Fruit fly (Drosophila melanogaster) whole organism, prepupa: ENCODE results near the gene Aatf.
A peak's percentile ranks its signal among the peaks of the same experiment; 100 is the strongest.

Experiments used
- Blimp-1 ChIP-seq: fragments of 200-800 bp; sonication (Bioruptor generic); optimal IDR thresholded peaks from 3 replicates; lab custom pipeline; 2017; ENCODE audit warnings: missing biosample characterization, missing genetic modification characterization, mild to moderate bottlenecking, moderate library complexity, missing genetic modification reagents
- CG10631 ChIP-seq: fragments of 200-800 bp; sonication (Bioruptor generic); optimal IDR thresholded peaks from 2 replicates; lab custom pipeline; 2016; ENCODE audit warnings: missing biosample characterization, missing genetic modification characterization
- CG11762 ChIP-seq: fragments of 200-800 bp; sonication (Bioruptor generic); optimal IDR thresholded peaks from 3 replicates; lab custom pipeline; 2016; ENCODE audit warnings: missing biosample characterization, missing genetic modification characterization; ENCODE audit not compliant: insufficient read depth
- CG11902 ChIP-seq: fragments of 200-800 bp; sonication (Bioruptor generic); optimal IDR thresholded peaks from 3 replicates; lab custom pipeline; 2016; ENCODE audit warnings: missing biosample characterization, missing genetic modification characterization
- CG15336 ChIP-seq: fragments of 200-800 bp; sonication (Bioruptor generic); IDR thresholded peaks from 2 replicates; pipeline ENCODE4 v1.3.6; 2022; ENCODE audit warnings: missing biosample characterization, missing genetic modification characterization
- CG16779 ChIP-seq: fragments of 200-800 bp; sonication (Bioruptor generic); optimal IDR thresholded peaks from 3 replicates; lab custom pipeline; 2017; ENCODE audit warnings: missing biosample characterization, mild to moderate bottlenecking, missing genetic modification characterization
- CG3032 ChIP-seq: fragments of 200-800 bp; optimal IDR thresholded peaks from 2 replicates; lab custom pipeline; 2019; ENCODE audit warnings: missing biosample characterization, mild to moderate bottlenecking, missing genetic modification characterization, moderate library complexity
- CG32006 ChIP-seq: fragments of 200-800 bp; sonication (Bioruptor generic); optimal IDR thresholded peaks from 3 replicates; lab custom pipeline; 2017; ENCODE audit warnings: missing biosample characterization, mild to moderate bottlenecking, missing genetic modification characterization
- CG34406 ChIP-seq: fragments of 200-800 bp; sonication (Bioruptor generic); optimal IDR thresholded peaks from 3 replicates; lab custom pipeline; 2016; ENCODE audit warnings: missing biosample characterization, missing genetic modification characterization
- CG4318 ChIP-seq: fragments of 200-800 bp; sonication (Bioruptor generic); optimal IDR thresholded peaks from 3 replicates; lab custom pipeline; 2017; ENCODE audit warnings: missing biosample characterization, mild to moderate bottlenecking, missing genetic modification characterization
- CG6276 ChIP-seq: fragments of 200-800 bp; sonication (Bioruptor generic); optimal IDR thresholded peaks from 2 replicates; lab custom pipeline; 2017; ENCODE audit warnings: missing biosample characterization, mild to moderate bottlenecking, missing genetic modification characterization
- CG6792 ChIP-seq: fragments of 200-800 bp; sonication (Bioruptor generic); optimal IDR thresholded peaks from 3 replicates; lab custom pipeline; 2016; ENCODE audit warnings: missing biosample characterization, missing genetic modification characterization
- CG6808 ChIP-seq: fragments of 200-800 bp; sonication (Bioruptor generic); optimal IDR thresholded peaks from 3 replicates; lab custom pipeline; 2017; ENCODE audit warnings: missing biosample characterization, missing genetic modification characterization, mild to moderate bottlenecking, moderate library complexity, missing genetic modification reagents
- CG6854 ChIP-seq: fragments of 200-800 bp; sonication (Bioruptor generic); optimal IDR thresholded peaks from 2 replicates; lab custom pipeline; 2017; ENCODE audit warnings: missing biosample characterization, mild to moderate bottlenecking, missing genetic modification characterization
- CG7368 ChIP-seq: fragments of 200-800 bp; sonication (Bioruptor generic); optimal IDR thresholded peaks from 3 replicates; lab custom pipeline; 2016; ENCODE audit warnings: missing biosample characterization, missing genetic modification characterization
- CG8119 ChIP-seq: fragments of 200-800 bp; sonication (Bioruptor generic); IDR thresholded peaks from 3 replicates; pipeline ENCODE4 v1.3.6; 2022; ENCODE audit warnings: missing biosample characterization, missing genetic modification characterization
- Eip75B ChIP-seq: fragments of 200-800 bp; sonication (Bioruptor generic); optimal IDR thresholded peaks from 3 replicates; lab custom pipeline; 2016; ENCODE audit warnings: missing biosample characterization, missing genetic modification characterization
- Ets21C ChIP-seq: fragments of 200-800 bp; sonication (Bioruptor generic); optimal IDR thresholded peaks from 3 replicates; lab custom pipeline; 2016; ENCODE audit warnings: missing biosample characterization, missing genetic modification characterization
- Ets96B ChIP-seq: fragments of 200-800 bp; optimal IDR thresholded peaks from 2 replicates; lab custom pipeline; 2019; ENCODE audit warnings: missing biosample characterization, mild to moderate bottlenecking, missing genetic modification characterization, moderate library complexity
- Gug ChIP-seq: fragments of 200-800 bp; sonication (Bioruptor generic); IDR thresholded peaks from 2 replicates; pipeline ENCODE4 v1.3.6; 2022; ENCODE audit warnings: missing biosample characterization, missing genetic modification characterization
- Hr4 ChIP-seq: fragments of 200-800 bp; sonication (Bioruptor generic); optimal IDR thresholded peaks from 3 replicates; lab custom pipeline; 2016; ENCODE audit warnings: missing biosample characterization, missing genetic modification characterization
- Met ChIP-seq: fragments of 200-800 bp; sonication (Bioruptor generic); optimal IDR thresholded peaks from 3 replicates; lab custom pipeline; 2016; ENCODE audit warnings: missing biosample characterization, missing genetic modification characterization
- OdsH ChIP-seq: fragments of 200-800 bp; sonication (Bioruptor generic); optimal IDR thresholded peaks from 3 replicates; lab custom pipeline; 2016; ENCODE audit warnings: missing biosample characterization, missing genetic modification characterization
- Smox ChIP-seq: fragments of 200-800 bp; sonication (Bioruptor generic); optimal IDR thresholded peaks from 3 replicates; lab custom pipeline; 2016; ENCODE audit warnings: missing biosample characterization, missing genetic modification characterization
- Sox102F ChIP-seq: fragments of 200-800 bp; sonication (Bioruptor generic); optimal IDR thresholded peaks from 2 replicates; lab custom pipeline; 2016; ENCODE audit warnings: missing biosample characterization, mild to moderate bottlenecking, missing genetic modification characterization
- achi ChIP-seq: fragments of 200-800 bp; sonication (Bioruptor generic); optimal IDR thresholded peaks from 3 replicates; lab custom pipeline; 2016; ENCODE audit warnings: missing biosample characterization, missing genetic modification characterization
- acj6 ChIP-seq: fragments of 200-800 bp; sonication (Bioruptor generic); optimal IDR thresholded peaks from 3 replicates; lab custom pipeline; 2016; ENCODE audit warnings: missing biosample characterization, missing genetic modification characterization
- cyc ChIP-seq: fragments of 200-800 bp; sonication (Bioruptor generic); optimal IDR thresholded peaks from 3 replicates; lab custom pipeline; 2016; ENCODE audit warnings: missing biosample characterization, missing genetic modification characterization
- esn ChIP-seq: fragments of 200-800 bp; sonication (Bioruptor generic); optimal IDR thresholded peaks from 2 replicates; lab custom pipeline; 2016; ENCODE audit warnings: missing biosample characterization, mild to moderate bottlenecking, missing genetic modification characterization, moderate library complexity
- fd59A ChIP-seq: fragments of 200-800 bp; sonication (Bioruptor generic); optimal IDR thresholded peaks from 2 replicates; lab custom pipeline; 2017; ENCODE audit warnings: missing biosample characterization, mild to moderate bottlenecking, missing genetic modification characterization, missing genetic modification reagents
- fkh ChIP-seq: fragments of 200-800 bp; sonication (Bioruptor generic); optimal IDR thresholded peaks from 3 replicates; lab custom pipeline; 2017; ENCODE audit warnings: missing biosample characterization, mild to moderate bottlenecking, missing genetic modification characterization, moderate library complexity
- pdm3 ChIP-seq: fragments of 200-800 bp; sonication (Bioruptor generic); optimal IDR thresholded peaks from 3 replicates; lab custom pipeline; 2016; ENCODE audit warnings: missing biosample characterization, missing genetic modification characterization
- salr ChIP-seq, 2 experiments: fragments of 200-800 bp; sonication (Bioruptor generic); optimal IDR thresholded peaks; 3 replicates each; lab custom pipeline; 2016 to 2018; ENCODE audit warnings: missing biosample characterization in 2 of 2, missing genetic modification characterization in 2 of 2, mild to moderate bottlenecking in 1 of 2
- ss ChIP-seq, 2 experiments: fragments of 200-800 bp; sonication (Bioruptor generic); optimal IDR thresholded peaks; 2 replicates in 1 of 2; 3 replicates in 1 of 2; lab custom pipeline; 2017 to 2018; ENCODE audit warnings: mild to moderate bottlenecking in 2 of 2, missing biosample characterization in 2 of 2, missing genetic modification characterization in 2 of 2, moderate library complexity in 1 of 2

Gene Aatf

dm6 chr2L:6673211-6674012, 44.0 kb upstream of the Aatf start, which contains the start of gene Spn27A (continued):
- TF ChIP-seq achi (GFP tag; lab: Kevin White, UChicago) = no peak
- TF ChIP-seq Sox102F = no peak
- peak; percentile 73 for TF ChIP-seq CG3032 (tag; lab: Kevin White, UChicago)
- peak; percentile 20 for TF ChIP-seq Blimp-1 (GFP tag; lab: Kevin White, UChicago)
- TF ChIP-seq esn (GFP tag; lab: Kevin White, UChicago) = peak; percentile 78
- peak; percentile 65 for TF ChIP-seq CG6792 (GFP tag; lab: Kevin White, UChicago)
- TF ChIP-seq CG32006 (GFP tag; lab: Kevin White, UChicago) = no peak
- TF ChIP-seq fd59A = peak; percentile 60
- no peak for TF ChIP-seq Met
- no peak for TF ChIP-seq pdm3 (GFP tag; lab: Kevin White, UChicago)
- TF ChIP-seq CG8119 (GFP tag; lab: Robert Waterston, UW) = peak; percentile 73
- TF ChIP-seq CG11762 (GFP tag; lab: Kevin White, UChicago) = peak; percentile 60
- TF ChIP-seq, all 60 proteins: peak for 32

- TF ChIP-seq acj6 (GFP tag; lab: Kevin White, UChicago) (no peak), Ets96B (no peak), fd59A (no peak), Sox102F (no peak), CG11902 (no peak), CG15336 (no peak), cyc (GFP tag; lab: Kevin White, UChicago) (no peak), CG6854 (GFP tag; lab: Kevin White, UChicago) (no peak), Gug (GFP tag; lab: Robert Waterston, UW) (no peak), salr (GFP tag; optimal IDR thresholded peaks at IDR 0.05; lab: Kevin White, UChicago) (no peak), Smox (GFP tag; lab: Kevin White, UChicago) (no peak), CG6792 (GFP tag; lab: Kevin White, UChicago) (no peak), CG4318 (GFP tag; lab: Kevin White, UChicago) (no peak), achi (GFP tag; lab: Kevin White, UChicago) (no peak), OdsH (GFP tag; lab: Kevin White, UChicago) (no peak), CG3032 (tag; lab: Kevin White, UChicago) (no peak), CG6276 (GFP tag; lab: Kevin White, UChicago) (no peak)
Observed at dm6 chr2L:6676535-6676934, 40.9 kb upstream of the Aatf start, which contains the start of gene cort. Gene cort (minus strand): TSS chr2L:6676635.

dm6 chr2L:6677453-6677852, 40.0 kb upstream of the Aatf start, which contains the start of gene Nse1:
Gene Nse1 (minus strand): TSS chr2L:6677625.
- TF ChIP-seq CG10631 (GFP tag; lab: Kevin White, UChicago) = no peak
- no peak for TF ChIP-seq CG32006 (GFP tag; lab: Kevin White, UChicago)
- TF ChIP-seq CG34406 (GFP tag; lab: Kevin White, UChicago) = no peak
- no peak for TF ChIP-seq salr (GFP tag; optimal IDR thresholded peaks at IDR 0.05; lab: Kevin White, UChicago)
- TF ChIP-seq CG6808 (GFP tag; lab: Kevin White, UChicago) = no peak
- TF ChIP-seq esn (GFP tag; lab: Kevin White, UChicago) = no peak
- TF ChIP-seq CG16779 (tag; lab: Kevin White, UChicago) = no peak
- TF ChIP-seq fkh (GFP tag; lab: Kevin White, UChicago) = no peak
- no peak for TF ChIP-seq Hr4 (GFP tag; lab: Kevin White, UChicago)
- TF ChIP-seq CG11902 = no peak
- TF ChIP-seq Ets21C = no peak
- TF ChIP-seq Met = no peak
- TF ChIP-seq CG15336 = no peak
- TF ChIP-seq Eip75B (GFP tag; lab: Kevin White, UChicago) = no peak
- no peak for TF ChIP-seq ss (GFP tag; optimal IDR thresholded peaks at IDR 0.05; lab: Kevin White, UChicago)
- TF ChIP-seq, all 60 proteins: peak for 0

- no peak for TF ChIP-seq CG6854 (GFP tag; lab: Kevin White, UChicago)
- no peak for TF ChIP-seq CG7368
- peak; percentile 45 for TF ChIP-seq fkh (GFP tag; lab: Kevin White, UChicago)
Observed at dm6 chr2L:6682909-6683308, 34.5 kb upstream of the Aatf start.
